Fruit fly (Drosophila melanogaster) whole organism, embryonic: ENCODE data around the gene Sym.

Experiments used
- BtbVII ChIP-seq: fragments of 200-800 bp; sonication (Bioruptor generic); optimal IDR thresholded peaks from 3 replicates; lab custom pipeline; 2017; ENCODE audit warnings: missing biosample characterization, mild to moderate bottlenecking, missing genetic modification characterization
- C15 ChIP-seq: fragments of 200-800 bp; sonication (Bioruptor generic); IDR thresholded peaks from 3 replicates; pipeline ENCODE4 v1.3.6; 2022; ENCODE audit warnings: missing biosample characterization, missing genetic modification characterization
- CG10979 ChIP-seq: fragments of 200-800 bp; sonication (Bioruptor generic); optimal IDR thresholded peaks from 2 replicates; lab custom pipeline; 2018; ENCODE audit warnings: missing biosample characterization, mild to moderate bottlenecking, missing genetic modification characterization, moderate library complexity
- CG12155 ChIP-seq: fragments of 200-800 bp; sonication (Bioruptor generic); optimal IDR thresholded peaks from 3 replicates; lab custom pipeline; 2016; ENCODE audit warnings: missing biosample characterization, missing genetic modification characterization
- CG12391 ChIP-seq: fragments of 200-800 bp; sonication (Bioruptor generic); optimal IDR thresholded peaks from 3 replicates; lab custom pipeline; 2018; ENCODE audit warnings: missing biosample characterization, mild to moderate bottlenecking, missing genetic modification characterization, moderate library complexity
- CG1602 ChIP-seq: fragments of 200-800 bp; sonication (Bioruptor generic); optimal IDR thresholded peaks from 3 replicates; lab custom pipeline; 2016; ENCODE audit warnings: missing biosample characterization, missing genetic modification characterization
- CG17328 ChIP-seq: fragments of 200-800 bp; sonication (Bioruptor generic); IDR thresholded peaks from 2 replicates; pipeline ENCODE4 v1.3.6; 2022; ENCODE audit warnings: missing biosample characterization, missing genetic modification characterization
- CG18619 ChIP-seq: fragments of 200-800 bp; sonication (Bioruptor generic); optimal IDR thresholded peaks from 3 replicates; lab custom pipeline; 2017; ENCODE audit warnings: missing biosample characterization, mild to moderate bottlenecking, missing genetic modification characterization
- CG2199 ChIP-seq: fragments of 200-800 bp; sonication (Bioruptor generic); IDR thresholded peaks from 3 replicates; pipeline ENCODE4 v1.3.6; 2022; ENCODE audit warnings: missing biosample characterization, missing genetic modification characterization
- CG32772 ChIP-seq: fragments of 200-800 bp; sonication (Bioruptor generic); IDR thresholded peaks from 2 replicates; pipeline ENCODE4 v1.3.6; 2022; ENCODE audit warnings: missing biosample characterization, missing genetic modification characterization
- CG34224 ChIP-seq: fragments of 200-800 bp; sonication (Bioruptor generic); IDR thresholded peaks from 3 replicates; pipeline ENCODE4 v1.3.6; 2022; ENCODE audit warnings: missing biosample characterization, missing genetic modification characterization; ENCODE audit not compliant: partially characterized antibody
- CG34376 ChIP-seq: fragments of 200-800 bp; sonication (Bioruptor generic); optimal IDR thresholded peaks from 2 replicates; lab custom pipeline; 2018; ENCODE audit warnings: missing biosample characterization, mild to moderate bottlenecking, missing genetic modification characterization
- CG4424 ChIP-seq: fragments of 200-800 bp; sonication (Bioruptor generic); optimal IDR thresholded peaks from 3 replicates; lab custom pipeline; 2016; ENCODE audit warnings: missing biosample characterization, missing genetic modification characterization
- CG7556 ChIP-seq: fragments of 200-800 bp; sonication (Bioruptor generic); optimal IDR thresholded peaks from 2 replicates; lab custom pipeline; 2017; ENCODE audit warnings: missing biosample characterization, mild to moderate bottlenecking, missing genetic modification characterization
- CG8089 ChIP-seq: fragments of 200-800 bp; sonication (Bioruptor generic); optimal IDR thresholded peaks from 3 replicates; lab custom pipeline; 2016; ENCODE audit warnings: missing biosample characterization, missing genetic modification characterization
- CG8388 ChIP-seq: fragments of 200-800 bp; sonication (Bioruptor generic); optimal IDR thresholded peaks from 2 replicates; lab custom pipeline; 2019; ENCODE audit warnings: missing biosample characterization, mild to moderate bottlenecking, missing genetic modification characterization, moderate library complexity
- Camta ChIP-seq: fragments of 200-800 bp; sonication (Bioruptor generic); optimal IDR thresholded peaks from 2 replicates; lab custom pipeline; 2016; ENCODE audit warnings: missing biosample characterization, missing genetic modification characterization
- D ChIP-seq, 2 experiments: fragments of 200-800 bp in 1 of 2; fragments of >200 bp in 1 of 2; sonication (Bioruptor generic) in 1 of 2; optimal IDR thresholded peaks; 2 replicates in 1 of 2; 3 replicates in 1 of 2; lab custom pipeline; 2017; ENCODE audit warnings: mild to moderate bottlenecking in 1 of 2, missing biosample characterization in 1 of 2, missing genetic modification characterization in 1 of 2, missing genetic modification reagents in 1 of 2
- Doc2 ChIP-seq: fragments of 200-800 bp; sonication (Bioruptor generic); IDR thresholded peaks from 2 replicates; pipeline ENCODE4 v1.3.6; 2022; ENCODE audit warnings: missing biosample characterization, missing genetic modification characterization
- Fer1 ChIP-seq: fragments of 200-800 bp; sonication (Bioruptor generic); optimal IDR thresholded peaks from 2 replicates; lab custom pipeline; 2017; ENCODE audit warnings: missing biosample characterization, mild to moderate bottlenecking, missing genetic modification characterization
- HLH3B ChIP-seq: fragments of 200-800 bp; sonication (Bioruptor generic); IDR thresholded peaks from 2 replicates; pipeline ENCODE4 v1.3.6; 2022; ENCODE audit warnings: missing biosample characterization, missing genetic modification characterization
- Hr39 ChIP-seq: fragments of >200 bp; optimal IDR thresholded peaks from 2 replicates; lab custom pipeline; 2017
- Jarid2 ChIP-seq: fragments of 200-800 bp; sonication (Bioruptor generic); optimal IDR thresholded peaks from 3 replicates; lab custom pipeline; 2017; ENCODE audit warnings: mild to moderate bottlenecking, missing biosample characterization, missing genetic modification reagents, missing genetic modification characterization
- NfI ChIP-seq: fragments of 200-800 bp; sonication (Bioruptor generic); optimal IDR thresholded peaks from 3 replicates; lab custom pipeline; 2018; ENCODE audit warnings: missing biosample characterization, mild to moderate bottlenecking, missing genetic modification characterization, moderate library complexity
- PHDP ChIP-seq: fragments of 200-800 bp; sonication (Bioruptor generic); optimal IDR thresholded peaks from 3 replicates; lab custom pipeline; 2018; ENCODE audit warnings: missing biosample characterization, mild to moderate bottlenecking, missing genetic modification characterization, moderate library complexity
- Ravus ChIP-seq: fragments of 200-800 bp; sonication (Bioruptor generic); IDR thresholded peaks from 2 replicates; pipeline ENCODE4 v1.3.6; 2022; ENCODE audit warnings: missing biosample characterization, missing genetic modification characterization
- Sry-β ChIP-seq: fragments of 200-800 bp; sonication (Bioruptor generic); optimal IDR thresholded peaks from 2 replicates; lab custom pipeline; 2018; ENCODE audit warnings: missing biosample characterization, mild to moderate bottlenecking, missing genetic modification characterization, moderate library complexity
- bowl ChIP-seq: fragments of 200-800 bp; sonication (Bioruptor generic); IDR thresholded peaks from 2 replicates; pipeline ENCODE4 v1.3.6; 2022; ENCODE audit warnings: missing biosample characterization, missing genetic modification characterization
- br ChIP-seq: fragments of >200 bp; optimal IDR thresholded peaks from 2 replicates; lab custom pipeline; 2017
- btn ChIP-seq: fragments of 200-800 bp; sonication (Bioruptor generic); optimal IDR thresholded peaks from 2 replicates; lab custom pipeline; 2016; ENCODE audit warnings: missing biosample characterization, missing genetic modification characterization
- cato ChIP-seq: fragments of 200-800 bp; sonication (Bioruptor generic); optimal IDR thresholded peaks from 2 replicates; lab custom pipeline; 2016; ENCODE audit warnings: missing biosample characterization, missing genetic modification characterization, borderline replicate concordance
- crol ChIP-seq: fragments of 200-800 bp; sonication (Bioruptor generic); IDR thresholded peaks from 2 replicates; pipeline ENCODE4 v1.3.6; 2022; ENCODE audit warnings: missing biosample characterization, missing genetic modification characterization
- cwo ChIP-seq: fragments of 200-800 bp; sonication (Bioruptor generic); optimal IDR thresholded peaks from 3 replicates; lab custom pipeline; 2017; ENCODE audit warnings: missing biosample characterization, missing genetic modification characterization, mild to moderate bottlenecking, moderate library complexity, missing genetic modification reagents
- dysf ChIP-seq: fragments of 200-800 bp; sonication (Bioruptor generic); IDR thresholded peaks from 3 replicates; pipeline ENCODE4 v1.3.6; 2022; ENCODE audit warnings: missing biosample characterization, missing genetic modification characterization
- grau ChIP-seq: fragments of 200-800 bp; optimal IDR thresholded peaks from 3 replicates; lab custom pipeline; 2019; ENCODE audit warnings: missing biosample characterization, mild to moderate bottlenecking, missing genetic modification characterization, moderate library complexity
- gro ChIP-seq: fragments of 200-800 bp; sonication (Bioruptor generic); optimal IDR thresholded peaks from 2 replicates; lab custom pipeline; 2016; ENCODE audit warnings: missing biosample characterization, missing genetic modification characterization
- kni ChIP-seq: fragments of 200-800 bp; sonication (Bioruptor generic); optimal IDR thresholded peaks from 3 replicates; lab custom pipeline; 2017; ENCODE audit warnings: mild to moderate bottlenecking, missing biosample characterization, missing genetic modification reagents, missing genetic modification characterization
- lbe ChIP-seq: fragments of 200-800 bp; sonication (Bioruptor generic); optimal IDR thresholded peaks from 2 replicates; lab custom pipeline; 2016; ENCODE audit warnings: missing biosample characterization, mild to moderate bottlenecking, missing genetic modification characterization
- org-1 ChIP-seq: fragments of 200-800 bp; sonication (Bioruptor generic); optimal IDR thresholded peaks from 2 replicates; lab custom pipeline; 2017; ENCODE audit warnings: missing biosample characterization, missing genetic modification characterization
- phol ChIP-seq: fragments of 200-800 bp; sonication (Bioruptor generic); optimal IDR thresholded peaks from 3 replicates; lab custom pipeline; 2018; ENCODE audit warnings: missing biosample characterization, mild to moderate bottlenecking, missing genetic modification characterization, moderate library complexity
- pnt ChIP-seq: fragments of 200-800 bp; sonication (Bioruptor generic); optimal IDR thresholded peaks from 3 replicates; lab custom pipeline; 2016; ENCODE audit warnings: missing biosample characterization, missing genetic modification characterization
- rib ChIP-seq: fragments of 200-800 bp; sonication (Bioruptor generic); IDR thresholded peaks from 2 replicates; pipeline ENCODE4 v1.3.6; 2022; ENCODE audit warnings: missing biosample characterization, missing genetic modification characterization
- sens ChIP-seq: fragments of 200-800 bp; sonication (Bioruptor generic); peaks from one replicate; lab custom pipeline; 2016; ENCODE audit warnings: missing biosample characterization, missing genetic modification characterization
- so ChIP-seq: fragments of 200-800 bp; sonication (Bioruptor generic); IDR thresholded peaks from 3 replicates; pipeline ENCODE4 v1.3.6; 2022; ENCODE audit warnings: missing biosample characterization, missing genetic modification characterization
- stc ChIP-seq: fragments of 200-800 bp; sonication (Bioruptor generic); IDR thresholded peaks from 2 replicates; pipeline ENCODE4 v1.3.6; 2022; ENCODE audit warnings: missing biosample characterization, missing genetic modification characterization
- sug ChIP-seq: fragments of 200-800 bp; optimal IDR thresholded peaks from 2 replicates; lab custom pipeline; 2019; ENCODE audit warnings: missing biosample characterization, mild to moderate bottlenecking, missing genetic modification characterization, moderate library complexity
- tna ChIP-seq: fragments of 200-800 bp; sonication (Bioruptor generic); IDR thresholded peaks from 2 replicates; pipeline ENCODE4 v1.3.6; 2022; ENCODE audit warnings: missing biosample characterization, missing genetic modification characterization; ENCODE audit not compliant: partially characterized antibody
- trem ChIP-seq: fragments of 200-800 bp; optimal IDR thresholded peaks from 3 replicates; lab custom pipeline; 2019; ENCODE audit warnings: missing biosample characterization, mild to moderate bottlenecking, missing genetic modification characterization, moderate library complexity
- wor ChIP-seq: fragments of 200-800 bp; sonication (Bioruptor generic); IDR thresholded peaks from 2 replicates; pipeline ENCODE4 v1.3.6; 2022; ENCODE audit warnings: missing biosample characterization, missing genetic modification characterization
- z ChIP-seq: fragments of 200-800 bp; sonication (Bioruptor generic); IDR thresholded peaks from 3 replicates; pipeline ENCODE4 v1.3.6; 2022; ENCODE audit warnings: missing biosample characterization, missing genetic modification characterization

Gene Sym

DNA sequence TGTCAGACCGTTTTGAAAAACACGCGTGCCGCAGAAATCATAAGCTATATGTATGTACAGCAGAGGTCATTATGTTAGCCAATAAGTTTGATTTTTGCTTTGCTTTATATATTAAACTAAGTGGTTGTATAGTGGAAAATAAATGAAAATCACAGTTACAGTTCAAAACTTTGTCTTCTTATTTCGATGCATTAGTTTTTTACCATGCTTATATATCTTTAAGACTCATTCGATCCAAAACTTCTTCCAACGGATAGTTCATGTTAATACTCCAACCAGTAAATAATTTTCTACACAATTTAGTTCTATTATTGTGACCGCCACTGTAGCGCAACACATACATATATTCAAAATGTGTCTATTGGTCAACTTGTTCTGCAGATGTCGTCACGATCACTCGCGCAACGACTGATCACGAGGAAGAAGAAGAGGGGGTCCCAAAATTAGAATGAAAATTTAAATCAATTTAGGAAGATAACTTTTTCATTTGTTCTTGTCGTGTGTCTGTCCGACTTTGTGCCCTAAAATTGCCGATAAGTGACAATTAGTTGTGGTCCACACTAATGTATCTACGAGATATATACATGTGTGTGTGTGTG lies 36.7 kb downstream of the Sym start (continued):
- TF ChIP-seq Sry-β (no peak), cwo (GFP tag; lab: Kevin White, UChicago) (peak; percentile 72), tna (GFP tag; lab: Robert Waterston, UW) (no peak), br (lab: Kevin White, UChicago) (no peak), dysf (GFP tag; lab: Robert Waterston, UW) (peak; percentile 70), CG2199 (GFP tag; lab: Robert Waterston, UW) (no peak), bowl (GFP tag; lab: Robert Waterston, UW) (no peak), wor (GFP tag; lab: Robert Waterston, UW) (peak; percentile 29; the same call in 1 of the 2 replicates), btn (no peak), Fer1 (GFP tag; lab: Kevin White, UChicago) (no peak), sug (no peak), cato (GFP tag; lab: Kevin White, UChicago) (peak; percentile 36), PHDP (peak; percentile 79), CG10979 (tag; lab: Kevin White, UChicago) (peak; percentile 80), CG7556 (GFP tag; lab: Kevin White, UChicago) (peak; percentile 76), NfI (GFP tag; lab: Kevin White, UChicago) (peak; percentile 58), CG8089 (peak; percentile 25), CG34376 (GFP tag; lab: Kevin White, UChicago) (no peak), z (GFP tag; lab: Robert Waterston, UW) (no peak), Jarid2 (GFP tag; lab: Kevin White, UChicago) (no peak), Ravus (peak; percentile 1; the same call in 1 of the 2 replicates), CG12391 (tag; lab: Kevin White, UChicago) (peak; percentile 73), CG1602 (peak; percentile 38), D (optimal IDR thresholded peaks at IDR 0.05; lab: Kevin White, UChicago) (no peak), D (GFP tag; optimal IDR thresholded peaks at IDR 0.05; lab: Kevin White, UChicago) (peak; percentile 68), crol (GFP tag; lab: Robert Waterston, UW) (no peak), gro (GFP tag; lab: Kevin White, UChicago) (no peak), CG4424 (GFP tag; lab: Kevin White, UChicago) (peak; percentile 64), CG18619 (peak; percentile 59), CG17328 (GFP tag; lab: Robert Waterston, UW) (peak; percentile 39; the same call in 1 of the 2 replicates), CG8388 (GFP tag; lab: Kevin White, UChicago) (peak; percentile 67), lbe (GFP tag; lab: Kevin White, UChicago) (no peak), phol (tag; lab: Kevin White, UChicago) (peak; percentile 80), pnt (GFP tag; lab: Kevin White, UChicago) (no peak), rib (GFP tag; lab: Robert Waterston, UW) (no peak), CG12155 (peak; percentile 36), CG34224 (GFP tag; lab: Robert Waterston, UW) (no peak), kni (GFP tag; lab: Kevin White, UChicago) (no peak), sens (GFP tag; lab: Kevin White, UChicago) (peak; percentile 89), so (GFP tag; lab: Robert Waterston, UW) (no peak; the same call in 2 of the 3 replicates), Doc2 (GFP tag; lab: Robert Waterston, UW) (no peak), BtbVII (GFP tag; lab: Kevin White, UChicago) (peak; percentile 46), HLH3B (0 out of 2 replicates have a peak, but pooled peaks have one; percentile 33), grau (tag; lab: Kevin White, UChicago) (peak; percentile 82), C15 (no peak), CG32772 (GFP tag; lab: Robert Waterston, UW) (peak; percentile 12; the same call in 1 of the 2 replicates), Hr39 (lab: Kevin White, UChicago) (no peak), Camta (peak; percentile 36), stc (0 out of 2 replicates have a peak, but pooled peaks have one; percentile 21), trem (peak; percentile 73), org-1 (GFP tag; lab: Kevin White, UChicago) (peak; percentile 61)
